Worm (Caenorhabditis elegans): Measurements from ENCODE around the gene lec-9.

DNA sequence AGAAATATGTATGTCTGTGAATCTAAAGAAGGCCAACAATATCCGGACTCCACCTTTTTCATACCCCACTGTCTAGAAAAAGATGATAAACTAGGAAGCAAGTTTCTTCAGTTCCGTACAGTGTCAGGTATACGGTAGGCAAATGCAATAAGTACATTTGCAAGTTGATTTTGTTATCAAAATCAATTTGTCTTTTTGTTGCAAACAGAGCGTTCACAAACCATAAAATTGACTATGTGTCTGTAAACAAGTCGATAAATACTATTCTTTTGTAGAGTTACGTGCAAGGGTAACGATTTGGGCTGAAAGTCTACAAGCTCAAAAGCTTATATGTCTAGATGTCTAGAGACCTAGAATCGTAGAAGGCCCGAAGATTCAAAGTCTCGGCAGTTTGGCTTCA lies 25.4 kb downstream of the lec-9 start:
- TF ChIP-seq elt-1 (tag; optimal IDR thresholded peaks at IDR 0.05; ENCODE audit: borderline replicate concordance, insufficient read depth) (no peak), lin-13 (tag; optimal IDR thresholded peaks at IDR 0.05) (no peak), lsy-2 (tag; optimal IDR thresholded peaks at IDR 0.05) (no peak), ces-1 (GFP tag; optimal IDR thresholded peaks at IDR 0.05) (no peak), bed-3 (GFP tag; optimal IDR thresholded peaks at IDR 0.05) (no peak), unc-39 (tag; optimal IDR thresholded peaks at IDR 0.05) (no peak), pha-4 (tag; optimal IDR thresholded peaks at IDR 0.05) (no peak), hlh-1 (tag; optimal IDR thresholded peaks at IDR 0.05) (no peak), blmp-1 (tag; optimal IDR thresholded peaks at IDR 0.05) (no peak)

Data from whole organism, mixed stage, embryonic.